Fruit fly (Drosophila melanogaster): ENCODE results near the gene CG11841.

The CG11841 gene

DNA sequence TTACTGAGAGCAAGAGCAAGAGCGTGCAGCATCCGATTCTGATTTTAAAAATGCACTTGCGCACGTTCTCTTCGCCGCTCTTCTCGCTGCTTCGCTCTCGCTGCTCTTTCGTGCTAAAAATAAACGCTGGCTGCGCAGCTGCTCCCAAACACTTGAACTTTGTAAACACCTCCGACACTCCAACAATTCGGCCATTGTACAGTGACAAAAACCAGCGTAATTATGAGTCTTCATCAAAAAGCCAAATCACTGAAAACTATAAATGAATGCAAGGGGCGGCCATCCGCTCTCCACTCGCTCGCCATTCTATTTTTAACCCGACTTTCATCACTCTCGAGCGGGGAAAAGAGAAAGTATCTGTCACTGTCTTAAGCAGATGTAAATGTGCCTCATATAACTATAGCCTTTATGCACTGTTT is 13.8 kb downstream of the CG11841 start (continued):
- TF ChIP-seq CG7745 (tag; optimal IDR thresholded peaks at IDR 0.05): peak; percentile 19
- no peak for TF ChIP-seq sim (GFP tag; IDR thresholded peaks at IDR 0.05)
- TF ChIP-seq CG15073 (GFP tag; optimal IDR thresholded peaks at IDR 0.05): no peak
- TF ChIP-seq az2 (GFP tag; optimal IDR thresholded peaks at IDR 0.05): no peak
- TF ChIP-seq Adf1 (GFP tag; IDR thresholded peaks at IDR 0.05): no peak
- peak; percentile 86 for TF ChIP-seq sens (GFP tag)
- no peak for TF ChIP-seq CG6654 (GFP tag; optimal IDR thresholded peaks at IDR 0.05)
- no peak for TF ChIP-seq CG13287 (GFP tag; IDR thresholded peaks at IDR 0.05; ENCODE audit: partially characterized antibody)
- no peak for TF ChIP-seq CG31441 (GFP tag; IDR thresholded peaks at IDR 0.05)
- peak; percentile 45 for TF ChIP-seq lab (GFP tag; optimal IDR thresholded peaks at IDR 0.05)
- TF ChIP-seq nerfin-1 (tag; optimal IDR thresholded peaks at IDR 0.05): peak; percentile 4
- peak; percentile 78 for TF ChIP-seq Blimp-1 (GFP tag; optimal IDR thresholded peaks at IDR 0.05)
- TF ChIP-seq prd (optimal IDR thresholded peaks at IDR 0.05): no peak
- no peak for TF ChIP-seq prd (GFP tag; IDR thresholded peaks at IDR 0.05)
- TF ChIP-seq nau (GFP tag; optimal IDR thresholded peaks at IDR 0.05): peak; percentile 21
- TF ChIP-seq CG8924 (tag; optimal IDR thresholded peaks at IDR 0.05): peak; percentile 7
- no peak for TF ChIP-seq Jarid2 (GFP tag; optimal IDR thresholded peaks at IDR 0.05)
- no peak for TF ChIP-seq Chrac-16 (GFP tag; optimal IDR thresholded peaks at IDR 0.05)
- TF ChIP-seq inv (GFP tag; IDR thresholded peaks at IDR 0.05; ENCODE audit: partially characterized antibody): no peak
- TF ChIP-seq dpn (GFP tag; optimal IDR thresholded peaks at IDR 0.05): peak in 1 of 2 experiments; percentile 9
- TF ChIP-seq lola (GFP tag; optimal IDR thresholded peaks at IDR 0.05): no peak
- peak; percentile 8 for TF ChIP-seq CG2678 (tag; optimal IDR thresholded peaks at IDR 0.05)
- TF ChIP-seq TFAM (GFP tag; optimal IDR thresholded peaks at IDR 0.05): no peak
- no peak for TF ChIP-seq Ets65A (GFP tag)
- no peak for TF ChIP-seq disco-r (GFP tag; optimal IDR thresholded peaks at IDR 0.05)
- no peak for TF ChIP-seq CG17328 (GFP tag; IDR thresholded peaks at IDR 0.05)
- TF ChIP-seq Hr51 (GFP tag; optimal IDR thresholded peaks at IDR 0.05): peak in 1 of 2 experiments; percentile 24
- TF ChIP-seq CG14710 (tag; optimal IDR thresholded peaks at IDR 0.05): no peak
- no peak for TF ChIP-seq CG6765 (GFP tag; optimal IDR thresholded peaks at IDR 0.05)
- no peak for TF ChIP-seq jigr1 (GFP tag; IDR thresholded peaks at IDR 0.05)
- TF ChIP-seq CG12769 (tag; optimal IDR thresholded peaks at IDR 0.05): peak; percentile 72
- no peak for TF ChIP-seq CG2875 (GFP tag; optimal IDR thresholded peaks at IDR 0.05)
- no peak for TF ChIP-seq gce (GFP tag; IDR thresholded peaks at IDR 0.05)
- TF ChIP-seq CG17385 (GFP tag; optimal IDR thresholded peaks at IDR 0.05): no peak
- no peak for TF ChIP-seq lilli (GFP tag; optimal IDR thresholded peaks at IDR 0.05)
- TF ChIP-seq CG1603 (tag; optimal IDR thresholded peaks at IDR 0.05): peak; percentile 8
- peak; percentile 60 for TF ChIP-seq Med (GFP tag)

DNA sequence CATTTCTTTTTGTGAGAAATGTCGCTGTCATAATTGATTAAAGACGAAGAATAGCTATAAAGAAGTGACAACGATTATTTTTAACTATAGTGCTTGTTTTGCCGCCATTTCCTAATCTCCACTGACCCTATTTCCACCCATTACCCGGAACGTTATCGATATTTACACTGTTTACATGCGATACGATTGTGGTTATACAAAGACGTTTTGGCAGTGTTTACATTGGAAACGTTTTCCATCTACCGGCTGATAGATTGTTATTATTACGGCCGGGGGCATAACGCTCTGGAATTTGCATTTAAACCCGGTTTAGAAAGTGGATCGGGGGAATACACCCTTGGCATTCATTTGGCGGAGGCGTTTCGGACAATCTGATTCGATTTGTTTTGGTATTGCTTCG is 15.4 kb downstream of the CG11841 start:
- TF ChIP-seq gsb (GFP tag; IDR thresholded peaks at IDR 0.05) (no peak), HHEX (GFP tag; optimal IDR thresholded peaks at IDR 0.05) (peak; percentile 34), pzg (GFP tag; optimal IDR thresholded peaks at IDR 0.05) (no peak), Lhr (GFP tag; optimal IDR thresholded peaks at IDR 0.05) (no peak), Abd-B (GFP tag; optimal IDR thresholded peaks at IDR 0.05) (no peak), ham (GFP tag; IDR thresholded peaks at IDR 0.05) (no peak), CG7987 (GFP tag; optimal IDR thresholded peaks at IDR 0.05) (peak; percentile 53), Atf6 (GFP tag; IDR thresholded peaks at IDR 0.05) (peak; percentile 17; the same call in 1 of the 2 replicates), pb (GFP tag; optimal IDR thresholded peaks at IDR 0.05) (no peak), CG1529 (GFP tag; optimal IDR thresholded peaks at IDR 0.05) (no peak), al (GFP tag; IDR thresholded peaks at IDR 0.05) (no peak), sens (GFP tag) (peak; percentile 69), CG11695 (GFP tag; IDR thresholded peaks at IDR 0.05) (no peak), CG7839 (tag; optimal IDR thresholded peaks at IDR 0.05) (no peak), Dad (GFP tag; optimal IDR thresholded peaks at IDR 0.05) (no peak), lov (optimal IDR thresholded peaks at IDR 0.05) (no peak), lov (GFP tag; IDR thresholded peaks at IDR 0.05) (no peak)
